Fruit fly (Drosophila melanogaster): Measurements from ENCODE around the gene CG32379.

DNA sequence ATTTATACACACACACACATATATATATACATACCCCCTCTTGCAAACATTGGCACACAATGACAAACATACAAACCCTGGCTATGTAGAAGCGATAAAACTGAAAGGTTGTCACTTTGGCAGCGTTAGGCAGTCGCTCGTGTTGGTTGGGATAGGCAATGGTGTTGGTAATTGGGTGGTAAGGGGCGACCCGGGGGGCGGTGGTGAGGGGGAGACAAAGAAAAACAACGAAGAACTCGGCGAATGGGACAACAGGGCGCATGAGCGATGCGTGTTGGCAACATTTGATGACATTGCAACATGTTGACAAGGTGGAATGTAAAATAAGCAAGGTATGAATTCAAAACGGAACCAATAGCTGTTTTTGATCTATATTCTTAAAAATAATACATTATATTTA, 26.4 kb downstream of the CG32379 start:
- TF ChIP-seq pan (optimal IDR thresholded peaks at IDR 0.05) (no peak), HLH106 (tag; optimal IDR thresholded peaks at IDR 0.05) (no peak), GATAd (GFP tag; optimal IDR thresholded peaks at IDR 0.05) (no peak)

Measured in whole organism, wandering third instar larva.